Worm (Caenorhabditis elegans) whole organism, L4/young adult: ENCODE data around the gene oef-1.
A peak's percentile ranks its signal among the peaks of the same experiment; 100 is the strongest.

ENCODE experiments used
- W03F9.2 ChIP-seq: fragments of 150-350 bp; optimal IDR thresholded peaks from 2 replicates; lab custom pipeline; 2014; ENCODE audit warnings: missing biosample characterization, missing genetic modification characterization
- dao-5 ChIP-seq: sonication (generic microtip); optimal IDR thresholded peaks from 2 replicates; lab custom pipeline; 2016; ENCODE audit warnings: missing genotype, missing genetic modification characterization, moderate library complexity, missing compliant biosample characterization
- him-1 ChIP-seq: sonication (generic microtip); optimal IDR thresholded peaks from 2 replicates; lab custom pipeline; 2016; ENCODE audit warnings: missing genotype, missing genetic modification reagents, missing genetic modification characterization, missing compliant biosample characterization

The oef-1 gene

DNA sequence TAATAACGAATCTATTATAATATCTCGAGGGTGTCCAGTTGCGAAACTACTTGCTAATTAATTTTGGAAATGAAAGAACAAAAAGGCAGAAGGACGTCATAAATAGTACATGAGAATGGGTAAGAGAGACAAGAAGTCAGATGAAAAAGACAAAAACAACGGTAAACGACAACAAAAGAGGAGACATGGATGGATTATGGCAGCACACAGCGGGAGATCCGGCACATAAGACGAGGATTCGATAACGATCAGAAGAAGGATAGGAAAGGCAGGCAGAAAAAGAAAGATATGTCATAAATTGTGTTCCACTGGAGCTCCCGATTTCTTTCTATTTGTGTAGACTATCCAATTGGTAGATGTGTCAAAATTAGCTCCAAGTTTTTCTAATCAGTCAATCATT is 26.6 kb upstream of the oef-1 start:
- TF ChIP-seq W03F9.2 (tag; lab: Kevin White, UChicago) (no peak), him-1 (no peak), dao-5 (no peak)

DNA sequence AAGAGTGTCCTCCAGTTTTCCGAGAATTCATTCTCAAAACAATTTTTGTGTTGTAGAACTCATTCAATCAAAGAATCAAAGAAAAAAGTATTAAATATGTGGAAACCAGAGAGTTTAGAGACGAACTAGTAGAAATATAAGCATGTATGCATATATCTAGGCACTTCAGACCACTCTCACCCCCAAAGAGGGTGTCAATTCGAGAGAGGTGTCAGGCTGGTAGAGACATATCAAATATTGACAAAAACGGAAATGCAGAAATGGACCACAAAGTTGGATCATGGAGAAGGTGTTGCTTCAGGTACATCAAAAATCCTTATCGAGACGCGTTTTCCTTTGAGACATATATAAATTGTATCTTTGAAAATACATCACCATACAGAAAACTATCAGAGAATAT is 24.5 kb upstream of the oef-1 start:
- TF ChIP-seq him-1 (no peak), dao-5 (no peak), W03F9.2 (tag; lab: Kevin White, UChicago) (no peak)

DNA sequence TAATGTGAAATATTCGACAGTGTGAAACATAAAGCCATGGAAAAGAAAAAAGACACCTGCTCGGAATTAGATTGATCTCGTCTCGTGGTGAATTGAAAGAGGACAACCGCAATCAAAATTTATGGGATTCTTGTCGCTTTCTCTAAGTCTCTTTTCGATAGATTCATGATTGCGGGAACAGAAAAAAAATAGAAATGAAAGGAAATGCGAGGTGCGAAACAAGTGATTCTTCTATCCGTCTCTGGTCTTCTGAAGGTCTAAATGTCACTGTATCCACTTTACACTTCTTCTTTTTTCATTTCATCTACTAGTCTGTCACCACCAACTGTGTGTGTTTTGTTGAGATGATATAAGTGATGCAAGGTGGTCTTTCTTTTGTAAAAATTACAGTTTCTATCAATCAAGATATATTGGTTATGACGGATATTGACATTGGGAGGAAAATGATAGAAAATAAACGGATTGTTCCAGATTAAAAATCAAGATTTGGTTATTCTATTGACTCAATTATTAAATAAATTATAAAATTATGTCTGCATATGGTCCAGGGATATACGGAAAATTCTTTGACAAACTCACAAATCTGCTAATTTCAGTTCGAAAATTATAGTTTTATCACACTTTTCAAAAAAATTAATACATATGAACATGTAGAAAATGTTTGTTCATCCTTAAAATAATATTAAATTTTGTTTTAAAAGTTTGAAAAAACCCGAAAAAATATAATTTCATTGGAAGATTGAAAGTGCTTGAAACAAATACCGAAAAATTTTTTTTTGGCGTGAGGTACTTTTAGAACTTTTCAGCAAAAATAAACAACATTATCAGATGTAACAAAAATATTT is 17.8 kb upstream of the oef-1 start:
- no peak for TF ChIP-seq him-1
- TF ChIP-seq W03F9.2 (tag; lab: Kevin White, UChicago): no peak
- TF ChIP-seq dao-5: no peak

DNA sequence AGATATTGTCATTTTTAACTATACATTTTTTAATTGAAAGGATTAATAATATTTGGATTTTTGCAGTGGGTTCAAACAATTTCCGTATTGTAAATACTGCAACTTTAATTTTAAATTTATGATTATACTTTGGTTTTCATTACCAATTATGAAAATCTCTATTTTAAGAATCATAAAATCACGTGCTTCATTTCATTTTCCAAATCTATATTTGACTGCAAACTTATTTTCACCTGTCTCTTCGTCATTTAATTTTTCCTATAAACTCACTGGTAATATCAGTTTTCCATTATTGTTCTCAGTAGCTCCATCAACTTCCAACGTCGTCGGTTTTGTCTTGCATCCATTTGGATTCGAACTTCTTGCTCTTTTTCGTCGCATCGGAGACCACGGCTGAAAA is 15.9 kb upstream of the oef-1 start, which contains the start of gene R05G6.1:
TSS of gene R05G6.1 (plus strand) at position 301 of the 400 bp plus-strand sequence.
- TF ChIP-seq dao-5 (no peak), him-1 (no peak), W03F9.2 (tag; lab: Kevin White, UChicago) (no peak)

DNA sequence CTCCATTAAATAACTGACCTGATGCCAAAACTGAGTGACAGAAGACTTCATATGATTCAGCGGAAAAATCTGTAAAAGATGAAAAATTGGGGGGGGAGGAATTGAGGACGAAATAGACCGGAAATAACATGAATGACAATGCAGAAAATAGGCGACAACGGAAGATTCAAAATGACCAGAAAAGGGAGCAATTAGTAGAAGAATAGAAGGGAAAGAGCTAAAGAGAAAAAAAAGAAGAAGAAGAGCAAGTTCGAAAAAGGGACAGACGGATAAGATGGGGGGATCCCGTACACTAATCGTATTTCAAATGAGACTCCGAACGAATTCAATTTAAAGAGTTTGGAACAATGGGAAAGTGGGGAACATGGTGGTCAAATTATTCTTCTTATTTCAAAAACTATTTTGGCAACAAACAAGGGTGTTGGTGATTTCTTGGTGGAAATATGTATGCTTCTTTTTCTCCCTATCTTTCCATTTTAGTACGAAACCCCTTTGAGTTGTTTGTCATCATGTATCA is 5.7 kb upstream of the oef-1 start, which contains the start of gene R05G6.10:
TSS of gene R05G6.10 (minus strand) at position 51 of the 517 bp plus-strand sequence.
- TF ChIP-seq him-1 (no peak), W03F9.2 (tag; lab: Kevin White, UChicago) (no peak), dao-5 (no peak)

DNA sequence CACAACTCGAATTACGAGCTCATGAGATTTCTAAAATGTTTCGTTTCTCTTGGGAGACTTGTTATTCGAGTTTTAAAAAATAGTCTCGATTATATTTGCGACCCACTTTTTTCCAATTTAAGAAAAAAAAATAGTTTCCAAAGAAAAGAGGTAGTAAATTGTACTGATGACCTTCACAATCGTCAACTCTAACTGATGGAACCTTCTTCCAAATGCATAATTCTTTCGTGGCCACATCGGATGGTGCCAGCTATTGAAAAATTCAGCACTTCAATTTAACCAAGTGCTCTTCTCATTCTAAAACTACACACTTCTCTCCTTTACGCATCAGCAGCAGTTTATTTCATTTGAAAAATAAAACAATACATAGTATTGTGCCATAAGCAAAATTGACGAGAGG is 4.6 kb upstream of the oef-1 start:
- no peak for TF ChIP-seq him-1
- TF ChIP-seq dao-5: no peak
- no peak for TF ChIP-seq W03F9.2 (tag; lab: Kevin White, UChicago)

DNA sequence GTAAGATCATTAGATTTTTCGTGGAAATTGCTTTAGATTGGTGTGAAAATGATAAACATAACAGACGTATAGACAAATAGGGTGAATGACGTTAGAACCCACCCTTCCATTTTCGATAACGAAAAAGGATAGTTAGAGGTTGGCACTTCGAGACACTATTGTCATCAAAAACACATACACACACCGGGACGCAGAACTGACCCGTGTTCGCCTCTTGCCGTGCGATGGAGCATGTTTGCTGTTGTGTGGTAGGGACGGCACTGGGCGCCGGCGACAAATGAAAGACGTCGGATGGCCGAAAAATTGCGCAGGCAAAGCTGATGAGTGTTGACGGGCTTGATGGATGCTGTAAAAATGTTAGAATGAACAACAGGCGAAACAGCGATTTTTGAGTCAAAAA is 1.6 kb downstream of the oef-1 start:
- TF ChIP-seq him-1: no peak
- TF ChIP-seq dao-5: no peak
- peak; percentile 9 for TF ChIP-seq W03F9.2 (tag; lab: Kevin White, UChicago)

DNA sequence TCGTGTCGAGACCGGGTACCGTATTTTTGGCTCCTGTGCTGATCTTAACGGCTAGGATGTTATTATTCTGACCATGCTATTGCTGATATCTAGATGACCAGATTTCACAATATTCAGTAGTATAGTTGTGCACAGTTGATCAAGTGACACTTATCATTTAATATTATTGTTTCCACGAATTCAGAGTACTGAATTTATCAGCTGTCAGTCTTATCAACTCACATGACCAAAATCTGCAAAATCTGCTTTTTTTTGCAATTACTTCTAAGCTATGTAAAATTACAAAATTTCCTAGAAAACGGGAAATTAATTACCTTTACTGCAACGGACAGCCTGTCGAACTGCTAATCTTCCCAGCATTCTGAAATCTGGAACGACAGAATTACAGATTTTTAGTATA is 2.2 kb downstream of the oef-1 start, which contains the start of gene pam-1:
TSS of gene pam-1 (minus strand) at position 368 of the 400 bp plus-strand sequence.
- TF ChIP-seq W03F9.2 (tag; lab: Kevin White, UChicago) (no peak), him-1 (no peak), dao-5 (no peak)

DNA sequence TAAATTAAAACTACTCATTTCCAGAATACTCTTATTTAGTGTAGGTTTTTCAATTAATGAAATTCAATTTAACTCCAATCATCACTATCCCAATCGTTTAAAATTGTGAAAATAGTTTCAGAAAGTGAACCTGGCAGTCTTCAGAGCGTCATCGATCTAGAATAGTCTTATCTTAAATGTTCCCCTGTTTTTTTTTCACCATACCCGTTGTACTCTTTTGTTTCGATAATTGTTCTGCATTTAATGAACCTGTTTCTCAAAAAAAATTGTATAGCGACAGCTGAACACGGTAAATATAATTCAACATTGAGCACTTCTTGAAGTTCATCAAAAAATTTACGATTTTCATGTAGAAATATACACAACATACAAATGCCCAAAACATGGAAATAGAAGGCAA is 3.0 kb downstream of the oef-1 start:
- TF ChIP-seq dao-5 (no peak), him-1 (no peak), W03F9.2 (tag; lab: Kevin White, UChicago) (no peak)

DNA sequence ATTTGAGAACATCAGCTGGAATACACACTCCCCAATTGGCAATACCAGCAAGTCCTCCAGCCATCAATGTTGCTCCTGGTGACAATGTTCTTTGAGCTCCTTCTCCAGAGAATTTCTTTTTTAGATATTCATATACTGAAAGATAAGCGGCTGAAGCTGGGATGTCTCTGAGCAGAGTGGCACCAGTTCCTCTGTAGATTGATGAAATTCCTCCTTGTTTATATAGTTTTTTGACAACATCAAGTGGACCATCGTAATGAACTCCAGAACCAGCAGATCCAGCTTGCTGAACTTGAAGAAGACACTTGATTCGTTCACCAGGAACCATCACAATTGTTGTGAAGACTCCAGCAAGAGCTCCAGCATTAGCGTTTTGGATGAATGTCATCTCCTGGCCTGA is 3.9 kb downstream of the oef-1 start:
- TF ChIP-seq him-1: no peak
- no peak for TF ChIP-seq W03F9.2 (tag; lab: Kevin White, UChicago)
- TF ChIP-seq dao-5: no peak

DNA sequence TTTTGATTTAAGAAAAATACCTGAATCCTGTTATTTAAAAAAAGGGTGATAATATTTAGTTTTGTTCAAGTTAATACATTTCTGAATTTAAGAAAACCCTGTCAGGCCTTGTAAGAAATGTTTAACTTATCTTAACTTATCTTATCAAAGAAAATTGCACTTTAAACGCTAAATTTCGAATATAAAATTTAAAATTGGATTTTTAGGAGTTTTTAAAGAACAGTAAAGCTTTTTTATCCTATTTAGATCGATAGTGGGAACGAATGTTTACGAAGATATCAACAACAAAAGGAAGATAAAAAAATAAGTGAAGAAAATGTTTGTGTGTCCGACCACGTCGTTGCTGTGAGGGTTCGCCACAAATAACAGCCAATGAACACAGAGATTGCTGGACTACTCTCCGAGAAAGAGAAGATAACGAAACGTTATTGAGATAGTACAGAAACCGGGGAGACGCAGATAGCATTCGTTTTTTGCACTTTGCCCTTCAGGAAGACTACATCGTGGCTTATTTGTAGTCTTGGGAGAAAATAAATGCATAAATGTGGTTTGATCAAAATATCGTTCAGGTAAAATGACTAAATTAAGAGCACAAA is 4.8 kb downstream of the oef-1 start, which contains the start of gene dif-1:
TSS of gene dif-1 (minus strand) at position 51 of the 596 bp plus-strand sequence.
- peak; percentile 52 for TF ChIP-seq W03F9.2 (tag; lab: Kevin White, UChicago)
- TF ChIP-seq him-1: no peak

DNA sequence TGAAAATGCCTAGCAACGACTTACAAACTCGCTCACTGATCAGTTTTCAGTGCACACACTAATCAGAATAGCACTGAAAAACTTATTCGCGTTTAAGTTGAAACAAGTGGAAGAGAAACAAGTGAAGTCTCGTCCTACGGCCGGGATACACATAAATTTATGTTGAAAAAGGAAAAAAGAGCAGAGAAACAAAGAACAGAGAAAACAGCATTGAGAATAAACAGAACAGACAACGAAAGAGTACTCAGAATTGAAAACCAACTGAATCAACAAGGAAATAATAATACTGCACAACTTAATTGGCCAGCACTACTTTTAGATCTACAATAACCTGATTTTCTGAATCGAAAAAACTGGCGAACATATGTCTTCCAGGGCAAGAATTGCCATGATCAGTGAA is 6.1 kb downstream of the oef-1 start, which contains the start of gene F49E8.6:
TSS of gene F49E8.6 (minus strand) at position 317 of the 400 bp plus-strand sequence.
- TF ChIP-seq dao-5 (no peak), W03F9.2 (tag; lab: Kevin White, UChicago) (no peak), him-1 (no peak)

DNA sequence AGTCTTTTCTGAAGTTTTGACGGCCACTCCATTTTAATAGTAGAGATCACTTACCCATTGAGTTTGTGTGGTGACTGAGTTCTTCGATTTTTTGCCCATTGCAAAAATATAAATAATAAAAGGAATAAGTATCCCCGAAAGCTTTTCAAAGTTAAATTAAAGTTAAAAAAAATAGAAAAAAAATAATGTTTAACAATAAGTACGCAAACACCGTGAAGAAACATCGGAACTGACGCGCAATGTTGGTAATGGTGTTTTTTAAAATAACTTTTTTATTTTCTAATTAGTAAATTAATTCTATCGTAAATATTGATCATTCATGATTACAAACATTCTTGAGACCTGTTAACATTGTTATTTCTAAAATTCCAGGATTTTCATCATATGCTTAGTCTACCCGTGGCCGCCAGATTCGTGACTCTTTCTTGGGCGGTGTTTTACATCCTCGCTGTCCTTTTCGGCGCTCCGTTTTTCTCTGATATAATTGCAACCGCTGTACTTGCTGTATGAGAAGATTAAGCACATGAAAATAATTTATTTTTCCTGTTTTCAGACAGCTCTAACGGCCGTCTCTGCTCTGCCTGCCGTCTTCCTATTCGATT is 8.1 kb downstream of the oef-1 start, which contains the start of the genes F49E8.7, F49E8.8 and nprl-2:
TSS of gene F49E8.7 (minus strand) at position 101 of the 602 bp plus-strand sequence.
TSS of gene F49E8.8 (plus strand) at position 373 of the 602 bp plus-strand sequence.
TSS of gene nprl-2 (plus strand) at position 552 of the 602 bp plus-strand sequence.
- TF ChIP-seq dao-5 (no peak), him-1 (no peak), W03F9.2 (tag; lab: Kevin White, UChicago) (no peak)

DNA sequence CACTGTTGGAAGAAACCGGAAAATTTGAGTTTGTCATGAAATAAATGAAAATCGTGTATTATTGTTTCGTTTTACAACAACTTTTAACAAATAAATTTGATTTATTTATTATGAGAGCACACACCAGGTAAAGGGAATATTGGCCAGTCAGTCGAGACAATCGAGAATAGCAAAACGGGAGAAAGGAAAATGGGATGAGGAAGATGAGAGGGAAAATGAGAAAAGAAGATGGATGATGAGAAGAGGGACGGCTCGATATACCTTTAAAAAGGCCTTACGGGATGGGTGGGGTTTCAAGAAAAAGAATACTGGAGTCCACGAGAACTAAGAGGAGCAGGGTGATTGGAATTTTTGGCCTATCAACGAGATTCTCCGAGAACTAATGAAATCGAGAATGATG is 10.4 kb downstream of the oef-1 start:
- TF ChIP-seq dao-5: no peak
- TF ChIP-seq W03F9.2 (tag; lab: Kevin White, UChicago): no peak
- TF ChIP-seq him-1: no peak
